Worm (Caenorhabditis elegans) whole organism, L3 larva: ENCODE data around the gene C55A6.6.
A peak's percentile ranks its signal among the peaks of the same experiment; 100 is the strongest.

Experiments used
- R02D3.7 ChIP-seq: fragments of 150-350 bp; optimal IDR thresholded peaks from 2 replicates; lab custom pipeline; 2014; ENCODE audit warnings: missing biosample characterization, missing genetic modification characterization
- ZK546.5 ChIP-seq: sonication (generic microtip); optimal IDR thresholded peaks from 2 replicates; lab custom pipeline; 2017; ENCODE audit warnings: missing biosample characterization, missing genetic modification characterization
- aly-2 ChIP-seq: fragments of 150-350 bp; optimal IDR thresholded peaks from 2 replicates; lab custom pipeline; 2014; ENCODE audit warnings: missing biosample characterization, missing genetic modification characterization
- ceh-28 ChIP-seq: fragments of 150-350 bp; optimal IDR thresholded peaks from 2 replicates; lab custom pipeline; 2014; ENCODE audit warnings: missing biosample characterization, missing genetic modification reagents, missing genetic modification characterization
- ceh-82 ChIP-seq: fragments of 150-350 bp; optimal IDR thresholded peaks from 2 replicates; lab custom pipeline; 2014; ENCODE audit warnings: missing biosample characterization, missing genetic modification characterization
- ceh-9 ChIP-seq: sonication (generic microtip); optimal IDR thresholded peaks from 2 replicates; lab custom pipeline; 2018; ENCODE audit warnings: missing biosample characterization, missing genetic modification characterization
- daf-12 ChIP-seq: fragments of 150-350 bp; optimal IDR thresholded peaks from 2 replicates; lab custom pipeline; 2014; ENCODE audit warnings: missing biosample characterization, missing genetic modification reagents, missing genetic modification characterization
- egl-27 ChIP-seq: sonication (generic microtip); optimal IDR thresholded peaks from 4 replicates; lab custom pipeline; 2017; ENCODE audit warnings: missing biosample characterization, missing genetic modification reagents, missing genetic modification characterization
- egl-5 ChIP-seq: fragments of 150-350 bp; optimal IDR thresholded peaks from 2 replicates; lab custom pipeline; 2017; ENCODE audit warnings: missing biosample characterization, missing genetic modification reagents, missing genetic modification characterization, inconsistent platforms
- elt-1 ChIP-seq: fragments of 150-350 bp; optimal IDR thresholded peaks from 2 replicates; lab custom pipeline; 2014; ENCODE audit warnings: missing biosample characterization, missing genetic modification characterization
- elt-2 ChIP-seq: sonication (generic microtip); optimal IDR thresholded peaks from 2 replicates; lab custom pipeline; 2016; ENCODE audit warnings: missing genetic modification reagents, mild to moderate bottlenecking, missing genetic modification characterization, missing compliant biosample characterization
- elt-3 ChIP-seq, 3 experiments: fragments of 150-350 bp in 1 of 3; sonication (generic microtip) in 2 of 3; optimal IDR thresholded peaks; 2 replicates in 2 of 3; 4 replicates in 1 of 3; lab custom pipeline; 2014 to 2017; ENCODE audit warnings: missing biosample characterization in 3 of 3, missing genetic modification characterization in 3 of 3
- eor-1 ChIP-seq, 2 experiments: fragments of 150-350 bp; optimal IDR thresholded peaks; 2 replicates each; lab custom pipeline; 2014 to 2018; ENCODE audit warnings: missing biosample characterization in 2 of 2, missing genetic modification characterization in 2 of 2
- fkh-10 ChIP-seq: sonication (generic microtip); optimal IDR thresholded peaks from 2 replicates; lab custom pipeline; 2017; ENCODE audit warnings: missing biosample characterization, missing genetic modification reagents, missing genetic modification characterization
- fkh-2 ChIP-seq: fragments of 150-350 bp; optimal IDR thresholded peaks from 2 replicates; lab custom pipeline; 2014; ENCODE audit warnings: missing biosample characterization, missing genetic modification reagents, missing genetic modification characterization
- hmg-11 ChIP-seq: sonication (generic microtip); optimal IDR thresholded peaks from 2 replicates; lab custom pipeline; 2016; ENCODE audit warnings: missing genetic modification characterization, missing compliant biosample characterization
- lin-15B ChIP-seq: fragments of 150-350 bp; optimal IDR thresholded peaks from 2 replicates; lab custom pipeline; 2014; ENCODE audit warnings: missing biosample characterization, missing genetic modification characterization
- lin-39 ChIP-seq: fragments of 150-350 bp; optimal IDR thresholded peaks from 2 replicates; lab custom pipeline; 2018; ENCODE audit warnings: missing biosample characterization, missing genetic modification reagents, missing genetic modification characterization
- lsy-12 ChIP-seq: sonication (generic microtip); optimal IDR thresholded peaks from 2 replicates; lab custom pipeline; 2016; ENCODE audit warnings: mild to moderate bottlenecking, missing genetic modification characterization, missing compliant biosample characterization
- mdl-1 ChIP-seq: fragments of 150-350 bp; optimal IDR thresholded peaks from 2 replicates; lab custom pipeline; 2014; ENCODE audit warnings: missing biosample characterization, missing genetic modification characterization
- mml-1 ChIP-seq: fragments of 150-350 bp; sonication (generic microtip); optimal IDR thresholded peaks from 3 replicates; lab custom pipeline; 2014; ENCODE audit warnings: missing biosample characterization, missing genetic modification characterization
- nfya-1 ChIP-seq: sonication (generic microtip); optimal IDR thresholded peaks from 2 replicates; lab custom pipeline; 2017; ENCODE audit warnings: missing genetic modification characterization, mild to moderate bottlenecking, missing compliant biosample characterization, antibody characterized with exemption, moderate library complexity; ENCODE audit not compliant: insufficient read depth
- nhr-12 ChIP-seq: fragments of 150-350 bp; optimal IDR thresholded peaks from 2 replicates; lab custom pipeline; 2014; ENCODE audit warnings: missing biosample characterization, missing genetic modification characterization
- nhr-23 ChIP-seq: fragments of 150-350 bp; optimal IDR thresholded peaks from 2 replicates; lab custom pipeline; 2014; ENCODE audit warnings: missing biosample characterization, missing genetic modification reagents, missing genetic modification characterization
- nhr-237 ChIP-seq: fragments of 150-350 bp; optimal IDR thresholded peaks from 2 replicates; lab custom pipeline; 2014; ENCODE audit warnings: missing biosample characterization, missing genetic modification characterization
- nhr-25 ChIP-seq: sonication (generic microtip); optimal IDR thresholded peaks from 2 replicates; lab custom pipeline; 2017; ENCODE audit warnings: missing biosample characterization, missing genetic modification characterization
- nhr-43 ChIP-seq: sonication (generic microtip); optimal IDR thresholded peaks from 2 replicates; lab custom pipeline; 2016; ENCODE audit warnings: mild to moderate bottlenecking, missing genetic modification characterization, missing compliant biosample characterization; ENCODE audit not compliant: poor library complexity, severe bottlenecking
- nhr-67 ChIP-seq: fragments of 150-350 bp; optimal IDR thresholded peaks from 2 replicates; lab custom pipeline; 2014; ENCODE audit warnings: missing biosample characterization, missing genetic modification characterization
- nhr-76 ChIP-seq: fragments of 150-350 bp; sonication (generic microtip); optimal IDR thresholded peaks from 5 replicates; lab custom pipeline; 2014; ENCODE audit warnings: missing biosample characterization, missing genetic modification characterization
- nhr-77 ChIP-seq: fragments of 150-350 bp; optimal IDR thresholded peaks from 2 replicates; lab custom pipeline; 2014; ENCODE audit warnings: missing biosample characterization, missing genetic modification characterization
- pha-4 ChIP-seq: fragments of 150-350 bp; optimal IDR thresholded peaks from 2 replicates; lab custom pipeline; 2014; ENCODE audit warnings: missing biosample characterization, missing genetic modification reagents, missing genetic modification characterization
- pqm-1 ChIP-seq: fragments of 150-350 bp; optimal IDR thresholded peaks from 2 replicates; lab custom pipeline; 2017; ENCODE audit warnings: missing biosample characterization, missing genetic modification characterization, inconsistent platforms
- sea-2 ChIP-seq: fragments of 150-350 bp; sonication (generic microtip); optimal IDR thresholded peaks from 4 replicates; lab custom pipeline; 2014; ENCODE audit warnings: missing biosample characterization, missing genetic modification reagents, missing genetic modification characterization
- skn-1 ChIP-seq: fragments of 150-350 bp; optimal IDR thresholded peaks from 2 replicates; lab custom pipeline; 2014; ENCODE audit warnings: missing biosample characterization, missing genetic modification characterization
- snpc-4 ChIP-seq: fragments of 150-350 bp; optimal IDR thresholded peaks from 2 replicates; lab custom pipeline; 2014; ENCODE audit warnings: missing biosample characterization, missing genetic modification characterization
- tbx-2 ChIP-seq: sonication (generic microtip); optimal IDR thresholded peaks from 2 replicates; lab custom pipeline; 2016; ENCODE audit warnings: mild to moderate bottlenecking, missing genetic modification characterization, missing compliant biosample characterization
- unc-62 ChIP-seq: fragments of 150-350 bp; sonication (generic microtip); optimal IDR thresholded peaks from 4 replicates; lab custom pipeline; 2014; ENCODE audit warnings: missing biosample characterization, missing genetic modification reagents, missing genetic modification characterization
- zag-1 ChIP-seq: fragments of 150-350 bp; optimal IDR thresholded peaks from 2 replicates; lab custom pipeline; 2014; ENCODE audit warnings: missing biosample characterization, missing genetic modification characterization
- ztf-11 ChIP-seq: fragments of 150-350 bp; optimal IDR thresholded peaks from 2 replicates; lab custom pipeline; 2014; ENCODE audit warnings: missing biosample characterization, missing genetic modification characterization
- ztf-4 ChIP-seq: fragments of 150-350 bp; optimal IDR thresholded peaks from 2 replicates; lab custom pipeline; 2014; ENCODE audit warnings: missing biosample characterization, missing genetic modification characterization

The C55A6.6 gene

DNA sequence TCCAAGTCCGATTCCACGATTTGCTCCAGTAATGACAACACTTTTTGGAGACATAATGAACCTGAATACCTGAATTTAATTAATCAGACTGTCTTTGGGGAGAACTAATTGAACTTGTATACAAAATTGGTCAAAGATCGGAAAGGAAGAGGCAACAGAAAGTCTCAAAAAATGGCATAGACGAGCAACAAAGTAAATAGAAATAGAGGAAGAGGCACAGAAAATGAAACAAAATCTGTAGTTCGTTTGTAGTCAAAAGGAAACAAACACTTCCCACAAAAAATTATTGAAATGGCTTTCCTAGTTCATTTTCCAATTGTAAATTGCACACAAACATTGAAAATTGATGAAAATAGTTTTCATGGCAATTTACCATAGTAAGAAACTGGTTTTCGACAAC, at the start of gene C55A6.6:
Gene C55A6.6, minus strand, starts transcription at position 61 of the 400 bp plus-strand sequence.
- TF ChIP-seq mml-1 (tag; lab: Kevin White, UChicago) (no peak), fkh-10 (GFP tag; lab: Kevin White, UChicago) (no peak), pha-4 (tag; lab: Kevin White, UChicago) (peak; percentile 93), nhr-23 (tag; lab: Kevin White, UChicago) (no peak), sea-2 (no peak), daf-12 (tag; lab: Kevin White, UChicago) (no peak), lin-39 (no peak)

DNA sequence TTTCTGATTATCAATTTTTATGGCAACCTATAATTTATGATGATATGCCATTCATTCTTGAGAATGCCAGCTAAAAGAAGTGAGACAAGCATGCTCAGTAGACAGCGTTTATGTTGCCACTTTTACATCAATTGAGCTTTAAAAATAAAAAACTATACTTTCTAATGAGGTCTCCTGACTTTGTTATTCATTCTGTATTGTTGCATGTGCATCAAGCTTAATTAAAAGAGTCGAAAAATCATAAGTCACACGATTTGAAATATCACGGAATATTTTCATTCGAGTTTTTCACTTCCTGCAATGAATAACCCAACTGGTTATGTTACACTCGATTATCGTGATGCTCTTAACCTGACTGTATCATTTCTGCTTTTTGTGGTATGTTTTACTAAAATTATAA, 48.1 kb upstream of the C55A6.6 start, which contains the start of gene srx-86:
Gene srx-86, plus strand, starts transcription at position 301 of the 400 bp plus-strand sequence.
- TF ChIP-seq fkh-10 (GFP tag; lab: Kevin White, UChicago) (no peak), ztf-4 (tag; lab: Kevin White, UChicago) (no peak), nhr-25 (no peak), mml-1 (tag; lab: Kevin White, UChicago) (no peak), elt-2 (no peak), nhr-43 (tag; lab: Kevin White, UChicago) (no peak), sea-2 (no peak), egl-27 (tag; lab: Kevin White, UChicago) (no peak), nhr-67 (tag; lab: Kevin White, UChicago) (no peak), hmg-11 (tag; lab: Kevin White, UChicago) (no peak), elt-3 (tag; optimal IDR thresholded peaks at IDR 0.05; lab: Kevin White, UChicago) (no peak), unc-62 (GFP tag; lab: Kevin White, UChicago) (no peak), skn-1 (tag; lab: Kevin White, UChicago) (no peak), ceh-28 (no peak), ZK546.5 (tag; lab: Kevin White, UChicago) (no peak), daf-12 (tag; lab: Kevin White, UChicago) (no peak), fkh-2 (tag; lab: Kevin White, UChicago) (no peak)

DNA sequence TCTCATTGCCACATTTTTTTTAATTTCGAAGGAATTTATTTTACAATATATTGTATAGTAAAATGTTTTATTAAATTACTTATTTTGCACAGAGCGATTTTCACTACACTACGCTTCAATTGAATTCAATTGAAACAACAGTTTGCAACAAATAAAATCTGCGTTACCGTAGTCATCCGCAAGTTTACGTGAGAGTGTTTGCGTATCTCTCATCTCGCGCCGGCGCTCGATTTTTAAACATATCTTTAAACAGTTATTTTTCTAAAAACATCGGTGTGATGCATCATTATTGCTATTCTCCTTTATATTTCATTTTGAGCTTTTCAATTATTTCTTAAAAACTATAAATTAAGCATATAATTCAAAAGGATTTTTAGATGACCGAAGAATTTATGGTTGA, 39.7 kb upstream of the C55A6.6 start, which contains the start of gene duo-1:
Gene duo-1, plus strand, starts transcription at position 371 of the 400 bp plus-strand sequence.
- no peak for TF ChIP-seq egl-5 (tag; lab: Kevin White, UChicago)
- TF ChIP-seq nhr-23 (tag; lab: Kevin White, UChicago): no peak
- no peak for TF ChIP-seq ztf-11 (tag; lab: Kevin White, UChicago)
- no peak for TF ChIP-seq ZK546.5 (tag; lab: Kevin White, UChicago)
- TF ChIP-seq elt-3 (tag; optimal IDR thresholded peaks at IDR 0.05; lab: Kevin White, UChicago): no peak
- TF ChIP-seq nhr-25: no peak
- TF ChIP-seq elt-1 (tag; lab: Kevin White, UChicago): no peak
- TF ChIP-seq snpc-4 (tag; lab: Kevin White, UChicago): no peak
- no peak for TF ChIP-seq eor-1 (tag; optimal IDR thresholded peaks at IDR 0.05; lab: Kevin White, UChicago)
- TF ChIP-seq, all 47 proteins: peak for 0

- TF ChIP-seq lin-39 (no peak), ceh-82 (no peak), nhr-23 (tag; lab: Kevin White, UChicago) (no peak), egl-5 (tag; lab: Kevin White, UChicago) (no peak), ZK546.5 (tag; lab: Kevin White, UChicago) (no peak), nhr-12 (tag; lab: Kevin White, UChicago) (no peak), skn-1 (tag; lab: Kevin White, UChicago) (no peak), nhr-43 (tag; lab: Kevin White, UChicago) (no peak)
Measured at ce11 chrV:11552379-11552778, 37.8 kb upstream of the C55A6.6 start, which contains the start of gene srx-85. Gene srx-85, plus strand, starts transcription at chrV:11552679.

DNA sequence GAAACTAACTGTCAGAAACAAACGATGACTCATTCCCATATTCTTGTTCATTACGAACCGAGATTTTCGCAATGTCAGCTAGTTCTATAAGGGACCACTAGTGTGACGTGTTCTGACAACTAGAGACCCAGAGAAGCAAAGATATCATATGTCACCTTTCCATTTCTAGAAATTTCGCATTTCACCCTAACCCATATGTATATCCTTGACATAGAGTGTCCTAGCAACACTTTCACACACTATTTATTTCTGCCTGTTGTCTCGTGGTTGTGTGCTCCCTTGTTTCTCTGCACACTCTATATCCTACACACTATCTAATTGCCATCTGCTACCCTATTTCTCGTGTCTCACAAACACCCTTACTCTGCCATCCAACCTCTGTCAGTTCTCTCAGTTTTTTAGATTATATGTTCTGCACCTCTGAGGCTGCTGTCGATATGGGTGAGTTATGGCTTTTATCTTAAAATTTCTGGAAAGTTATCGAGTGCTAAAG, 34.4 kb upstream of the C55A6.6 start, which contains the start of the genes F38B7.17 and F38B7.3:
Gene F38B7.17, minus strand, starts transcription at position 51 of the 493 bp plus-strand sequence.
Gene F38B7.3, plus strand, starts transcription at position 194 of the 493 bp plus-strand sequence.
- TF ChIP-seq sea-2: no peak
- TF ChIP-seq elt-2: peak; percentile 79
- no peak for TF ChIP-seq nhr-23 (tag; lab: Kevin White, UChicago)
- TF ChIP-seq aly-2 (tag; lab: Kevin White, UChicago): no peak
- no peak for TF ChIP-seq eor-1 (tag; optimal IDR thresholded peaks at IDR 0.05; lab: Kevin White, UChicago)
- no peak for TF ChIP-seq nhr-77 (tag; lab: Kevin White, UChicago)
- TF ChIP-seq skn-1 (tag; lab: Kevin White, UChicago): peak; percentile 1
- peak; percentile 2 for TF ChIP-seq egl-5 (tag; lab: Kevin White, UChicago)
- peak; percentile 6 for TF ChIP-seq snpc-4 (tag; lab: Kevin White, UChicago)
- no peak for TF ChIP-seq R02D3.7 (tag; lab: Kevin White, UChicago)
- no peak for TF ChIP-seq zag-1 (tag; lab: Kevin White, UChicago)
- no peak for TF ChIP-seq fkh-2 (tag; lab: Kevin White, UChicago)
- TF ChIP-seq nhr-76 (tag; lab: Kevin White, UChicago): no peak
- peak; percentile 4 for TF ChIP-seq elt-1 (tag; lab: Kevin White, UChicago)
- no peak for TF ChIP-seq elt-3 (tag; optimal IDR thresholded peaks at IDR 0.05; lab: Kevin White, UChicago)
- no peak for TF ChIP-seq mml-1 (tag; lab: Kevin White, UChicago)
- TF ChIP-seq ztf-11 (tag; lab: Kevin White, UChicago): no peak
- TF ChIP-seq pqm-1 (tag; lab: Kevin White, UChicago): peak; percentile 34
- no peak for TF ChIP-seq ceh-82
- no peak for TF ChIP-seq daf-12 (tag; lab: Kevin White, UChicago)
- TF ChIP-seq lsy-12: no peak
- TF ChIP-seq tbx-2 (tag; lab: Kevin White, UChicago): no peak
- peak; percentile 68 for TF ChIP-seq nfya-1
- TF ChIP-seq ceh-9 (tag; lab: Kevin White, UChicago): no peak
- no peak for TF ChIP-seq egl-27 (tag; lab: Kevin White, UChicago)
- TF ChIP-seq lin-39: peak; percentile 18
- peak; percentile 82 for TF ChIP-seq pha-4 (tag; lab: Kevin White, UChicago)
- TF ChIP-seq lin-15B: no peak
- peak; percentile 75 for TF ChIP-seq mdl-1 (tag; lab: Kevin White, UChicago)
- TF ChIP-seq nhr-237: no peak
